Worm (Caenorhabditis elegans) whole organism, young adult: ENCODE data around the gene lin-18.

Experiments used
- B0261.1 ChIP-seq: sonication (generic microtip); optimal IDR thresholded peaks from 2 replicates; lab custom pipeline; 2016; ENCODE audit warnings: mild to moderate bottlenecking, missing genetic modification characterization, moderate library complexity, missing compliant biosample characterization
- B0336.3 ChIP-seq: fragments of 200-800 bp; sonication (Bioruptor generic); IDR thresholded peaks from 2 replicates; pipeline ENCODE4 v1.3.6; 2022; ENCODE audit warnings: missing genetic modification characterization, missing compliant biosample characterization
- F22D6.2 ChIP-seq: sonication (generic microtip); optimal IDR thresholded peaks from 2 replicates; lab custom pipeline; 2016; ENCODE audit warnings: mild to moderate bottlenecking, missing genetic modification characterization, missing compliant biosample characterization
- F23B12.7 ChIP-seq: sonication (generic microtip); optimal IDR thresholded peaks from 2 replicates; lab custom pipeline; 2017; ENCODE audit warnings: missing genetic modification characterization, mild to moderate bottlenecking, missing compliant biosample characterization, antibody characterized with exemption, moderate library complexity; ENCODE audit not compliant: insufficient read depth
- F49E8.2 ChIP-seq: sonication (generic microtip); optimal IDR thresholded peaks from 3 replicates; lab custom pipeline; 2017; ENCODE audit warnings: missing genetic modification characterization, mild to moderate bottlenecking, missing compliant biosample characterization, antibody characterized with exemption, moderate library complexity; ENCODE audit not compliant: insufficient read depth
- F52B5.7 ChIP-seq: sonication (generic microtip); optimal IDR thresholded peaks from 2 replicates; lab custom pipeline; 2016; ENCODE audit warnings: mild to moderate bottlenecking, missing genetic modification characterization, missing compliant biosample characterization
- K11D2.4 ChIP-seq: fragments of 200-800 bp; sonication (Bioruptor generic); IDR thresholded peaks from 2 replicates; pipeline ENCODE4 v1.3.6; 2022; ENCODE audit warnings: missing genetic modification reagents, missing genetic modification characterization, missing compliant biosample characterization
- K12H6.12 ChIP-seq: fragments of 200-800 bp; sonication (Bioruptor generic); optimal IDR thresholded peaks from 2 replicates; lab custom pipeline; 2018; ENCODE audit warnings: mild to moderate bottlenecking, missing genetic modification characterization, missing compliant biosample characterization
- akir-1 ChIP-seq: fragments of 200-800 bp; sonication (Bioruptor generic); optimal IDR thresholded peaks from 2 replicates; lab custom pipeline; 2018; ENCODE audit warnings: mild to moderate bottlenecking, missing genetic modification characterization, moderate library complexity, missing compliant biosample characterization
- aptf-2 ChIP-seq: fragments of 200-800 bp; sonication (Bioruptor generic); conservative IDR thresholded peaks from 2 replicates; pipeline ENCODE4 v1.3.6; 2022; ENCODE audit warnings: missing genetic modification reagents, missing genetic modification characterization, missing compliant biosample characterization
- aptf-3 ChIP-seq: fragments of 200-800 bp; sonication (Bioruptor generic); IDR thresholded peaks from 2 replicates; pipeline ENCODE4 v1.3.6; 2022; ENCODE audit warnings: missing genetic modification characterization, missing compliant biosample characterization
- athp-1 ChIP-seq: sonication (generic microtip); optimal IDR thresholded peaks from 2 replicates; lab custom pipeline; 2017; ENCODE audit warnings: mild to moderate bottlenecking, missing genetic modification characterization, missing compliant biosample characterization
- attf-5 ChIP-seq: fragments of 200-800 bp; sonication (Bioruptor generic); optimal IDR thresholded peaks from 2 replicates; lab custom pipeline; 2018; ENCODE audit warnings: mild to moderate bottlenecking, missing genetic modification characterization, missing compliant biosample characterization
- cebp-1 ChIP-seq, 2 experiments: fragments of 200-800 bp in 1 of 2; sonication (Bioruptor generic) in 1 of 2; sonication (generic microtip) in 1 of 2; IDR thresholded peaks in 1 of 2; optimal IDR thresholded peaks in 1 of 2; 2 replicates each; pipeline versions ENCODE4 v1.3.6 to Lab custom; 2017 to 2022; ENCODE audit warnings: missing compliant biosample characterization in 2 of 2, missing genetic modification characterization in 2 of 2, mild to moderate bottlenecking in 1 of 2, missing genetic modification reagents in 1 of 2, moderate library complexity in 1 of 2
- ceh-100 ChIP-seq: fragments of 200-800 bp; sonication (Bioruptor generic); IDR thresholded peaks from 2 replicates; pipeline ENCODE4 v1.3.6; 2022; ENCODE audit warnings: missing genetic modification reagents, missing genetic modification characterization, missing compliant biosample characterization
- ceh-27 ChIP-seq: fragments of 200-800 bp; sonication (Bioruptor generic); optimal IDR thresholded peaks from 2 replicates; lab custom pipeline; 2018; ENCODE audit warnings: mild to moderate bottlenecking, missing genetic modification characterization, moderate library complexity, missing compliant biosample characterization
- ceh-40 ChIP-seq: fragments of 200-800 bp; sonication (Bioruptor generic); IDR thresholded peaks from 2 replicates; pipeline ENCODE4 v1.3.6; 2022; ENCODE audit warnings: missing genetic modification characterization, missing compliant biosample characterization
- chd-7 ChIP-seq: sonication (generic microtip); optimal IDR thresholded peaks from 2 replicates; lab custom pipeline; 2016; ENCODE audit warnings: mild to moderate bottlenecking, missing genetic modification characterization, moderate library complexity, missing compliant biosample characterization
- dox-1 ChIP-seq: fragments of 200-800 bp; sonication (Bioruptor generic); IDR thresholded peaks from 2 replicates; pipeline ENCODE4 v1.3.6; 2022; ENCODE audit warnings: missing genetic modification reagents, missing genetic modification characterization, missing compliant biosample characterization
- dpl-1 ChIP-seq: fragments of 150-350 bp; optimal IDR thresholded peaks from 2 replicates; lab custom pipeline; 2014; ENCODE audit warnings: missing biosample characterization, missing genetic modification reagents, missing genetic modification characterization
- efl-1 ChIP-seq: fragments of 150-350 bp; optimal IDR thresholded peaks from 2 replicates; lab custom pipeline; 2014; ENCODE audit warnings: missing biosample characterization, missing genetic modification reagents, missing genetic modification characterization
- ekl-4 ChIP-seq: fragments of 200-800 bp; sonication (Bioruptor generic); IDR thresholded peaks from 2 replicates; pipeline ENCODE4 v1.3.6; 2022; ENCODE audit warnings: missing genetic modification reagents, missing genetic modification characterization, missing compliant biosample characterization
- ets-4 ChIP-seq: fragments of 200-800 bp; sonication (Bioruptor generic); optimal IDR thresholded peaks from 2 replicates; lab custom pipeline; 2018; ENCODE audit warnings: mild to moderate bottlenecking, missing genetic modification characterization, missing compliant biosample characterization
- fkh-3 ChIP-seq: sonication (generic microtip); optimal IDR thresholded peaks from 2 replicates; lab custom pipeline; 2016; ENCODE audit warnings: mild to moderate bottlenecking, missing genetic modification characterization, missing compliant biosample characterization
- hmg-20 ChIP-seq: fragments of 200-800 bp; sonication (Bioruptor generic); IDR thresholded peaks from 2 replicates; pipeline ENCODE4 v1.3.6; 2022; ENCODE audit warnings: missing genetic modification reagents, missing genetic modification characterization, missing compliant biosample characterization
- hrde-1 ChIP-seq: sonication (generic microtip); optimal IDR thresholded peaks from 2 replicates; lab custom pipeline; 2016; ENCODE audit warnings: missing genetic modification characterization, mild to moderate bottlenecking, missing compliant biosample characterization, moderate library complexity, missing genotype, missing genetic modification reagents, borderline replicate concordance
- lin-26 ChIP-seq: fragments of 200-800 bp; sonication (Bioruptor generic); IDR thresholded peaks from 2 replicates; pipeline ENCODE4 v1.3.6; 2022; ENCODE audit warnings: missing genetic modification reagents, missing genetic modification characterization, missing compliant biosample characterization
- lin-40 ChIP-seq: sonication (generic microtip); optimal IDR thresholded peaks from 2 replicates; lab custom pipeline; 2016; ENCODE audit warnings: missing genetic modification characterization, mild to moderate bottlenecking, missing compliant biosample characterization, missing genotype, missing genetic modification reagents
- madf-10 ChIP-seq: sonication (generic microtip); optimal IDR thresholded peaks from 2 replicates; lab custom pipeline; 2016; ENCODE audit warnings: mild to moderate bottlenecking, missing genetic modification characterization, missing compliant biosample characterization
- madf-8 ChIP-seq: fragments of 200-800 bp; sonication (Bioruptor generic); conservative IDR thresholded peaks from 2 replicates; pipeline ENCODE4 v1.3.6; 2022; ENCODE audit warnings: missing genetic modification reagents, missing genetic modification characterization, missing compliant biosample characterization
- mcd-1 ChIP-seq: fragments of 200-800 bp; sonication (Bioruptor generic); IDR thresholded peaks from 2 replicates; pipeline ENCODE4 v1.3.6; 2022; ENCODE audit warnings: missing genetic modification reagents, missing genetic modification characterization, missing compliant biosample characterization
- mes-4 ChIP-seq: sonication (generic microtip); optimal IDR thresholded peaks from 2 replicates; lab custom pipeline; 2016; ENCODE audit warnings: missing genotype, missing genetic modification characterization, missing compliant biosample characterization
- nfya-2 ChIP-seq: fragments of 200-800 bp; sonication (Bioruptor generic); IDR thresholded peaks from 2 replicates; pipeline ENCODE4 v1.3.6; 2022; ENCODE audit warnings: missing genetic modification reagents, missing genetic modification characterization, missing compliant biosample characterization
- nhr-179 ChIP-seq: sonication (generic microtip); optimal IDR thresholded peaks from 2 replicates; lab custom pipeline; 2016; ENCODE audit warnings: mild to moderate bottlenecking, missing genetic modification characterization, missing compliant biosample characterization
- nhr-27 ChIP-seq: fragments of 200-800 bp; sonication (Bioruptor generic); optimal IDR thresholded peaks from 2 replicates; lab custom pipeline; 2018; ENCODE audit warnings: mild to moderate bottlenecking, missing genetic modification characterization, moderate library complexity, missing compliant biosample characterization
- nhr-80 ChIP-seq: sonication (generic microtip); optimal IDR thresholded peaks from 2 replicates; lab custom pipeline; 2016; ENCODE audit warnings: missing genetic modification characterization, missing compliant biosample characterization
- rpc-1 ChIP-seq, 2 experiments: fragments of 150-350 bp in 1 of 2; sonication (generic microtip) in 1 of 2; optimal IDR thresholded peaks; 2 replicates each; lab custom pipeline; 2014 to 2018; ENCODE audit warnings: missing biosample characterization in 1 of 2, missing genetic modification characterization in 1 of 2, missing genetic modification reagents in 1 of 2, missing genotype in 1 of 2
- snpc-1.1 ChIP-seq: sonication (generic microtip); optimal IDR thresholded peaks from 2 replicates; lab custom pipeline; 2017; ENCODE audit warnings: missing genetic modification characterization, mild to moderate bottlenecking, missing compliant biosample characterization, antibody characterized with exemption, moderate library complexity, missing genotype, missing genetic modification reagents; ENCODE audit not compliant: insufficient read depth
- snpc-4 ChIP-seq, 5 experiments: fragments of 150-350 bp in 1 of 5; sonication (generic microtip) in 4 of 5; optimal IDR thresholded peaks; 2 replicates each; lab custom pipeline; 2014 to 2018; ENCODE audit warnings: missing genetic modification characterization in 5 of 5, missing biosample characterization in 3 of 5, antibody characterized with exemption in 2 of 5, mild to moderate bottlenecking in 2 of 5, missing compliant biosample characterization in 2 of 5, missing genotype in 2 of 5, moderate library complexity in 2 of 5, missing genetic modification reagents in 1 of 5
- tbx-9 ChIP-seq: sonication (generic microtip); optimal IDR thresholded peaks from 2 replicates; lab custom pipeline; 2016; ENCODE audit warnings: borderline replicate concordance, missing genetic modification characterization, inconsistent platforms, missing compliant biosample characterization
- unc-130 ChIP-seq: sonication (generic microtip); optimal IDR thresholded peaks from 2 replicates; lab custom pipeline; 2016; ENCODE audit warnings: missing genetic modification reagents, missing genetic modification characterization, missing compliant biosample characterization
- xnd-1 ChIP-seq: sonication (generic microtip); optimal IDR thresholded peaks from 2 replicates; lab custom pipeline; 2016; ENCODE audit warnings: missing genotype, missing genetic modification reagents, missing genetic modification characterization, missing compliant biosample characterization
- zfh-2 ChIP-seq: fragments of 200-800 bp; sonication (Bioruptor generic); conservative IDR thresholded peaks from 2 replicates; pipeline ENCODE4 v1.3.6; 2022; ENCODE audit warnings: missing genetic modification reagents, missing genetic modification characterization, missing compliant biosample characterization
- zim-3 ChIP-seq: sonication (generic microtip); optimal IDR thresholded peaks from 2 replicates; lab custom pipeline; 2017; ENCODE audit warnings: mild to moderate bottlenecking, missing genetic modification characterization, moderate library complexity, missing compliant biosample characterization
- ztf-18 ChIP-seq: sonication (generic microtip); optimal IDR thresholded peaks from 2 replicates; lab custom pipeline; 2016; ENCODE audit warnings: missing genotype, mild to moderate bottlenecking, missing genetic modification characterization, missing compliant biosample characterization
- ztf-22 ChIP-seq: fragments of 200-800 bp; sonication (Bioruptor generic); optimal IDR thresholded peaks from 2 replicates; lab custom pipeline; 2018; ENCODE audit warnings: mild to moderate bottlenecking, missing genetic modification characterization, moderate library complexity, missing compliant biosample characterization
- ztf-28 ChIP-seq: fragments of 200-800 bp; sonication (Bioruptor generic); IDR thresholded peaks from 2 replicates; pipeline ENCODE4 v1.3.6; 2022; ENCODE audit warnings: missing genetic modification reagents, missing genetic modification characterization, missing compliant biosample characterization

lin-18 gene

DNA sequence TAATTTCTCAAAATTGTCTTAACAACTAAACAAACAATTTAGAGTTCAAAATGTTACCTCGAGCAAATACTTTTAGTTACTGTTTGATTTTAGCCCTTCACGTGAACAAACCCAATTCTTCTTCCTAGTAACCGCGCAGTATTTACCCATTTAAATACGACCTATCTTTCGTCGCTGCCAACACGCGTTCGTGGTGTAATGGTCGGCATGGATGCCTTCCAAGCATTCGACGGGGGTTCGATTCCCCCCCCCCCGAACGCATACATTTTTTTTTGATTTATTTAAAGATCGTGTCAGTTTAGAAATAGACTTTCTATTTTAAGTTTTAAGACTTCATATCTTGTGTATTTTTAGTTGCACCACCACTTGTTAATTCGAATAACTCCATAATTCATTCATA, 36.1 kb downstream of the lin-18 start:
- TF ChIP-seq ztf-18 (tag; lab: Kevin White, UChicago) (no peak), nfya-2 (GFP tag; lab: Robert Waterston, UW) (no peak), zfh-2 (GFP tag; lab: Robert Waterston, UW) (no peak), dpl-1 (no peak), B0336.3 (GFP tag; lab: Robert Waterston, UW) (no peak), mes-4 (tag; lab: Kevin White, UChicago) (no peak), ztf-28 (GFP tag; lab: Robert Waterston, UW) (no peak), cebp-1 (GFP tag; IDR thresholded peaks at IDR 0.05; lab: Robert Waterston, UW) (0 out of 2 replicates have a peak, but pooled peaks have one; percentile 10), cebp-1 (tag; optimal IDR thresholded peaks at IDR 0.05; lab: Kevin White, UChicago) (peak; percentile 45), rpc-1 (optimal IDR thresholded peaks at IDR 0.05; lab: Kevin White, UChicago) (peak; percentile 73), rpc-1 (tag; optimal IDR thresholded peaks at IDR 0.05; lab: Kevin White, UChicago) (peak; percentile 82), attf-5 (GFP tag; lab: Kevin White, UChicago) (peak; percentile 14), ekl-4 (GFP tag; lab: Robert Waterston, UW) (no peak), aptf-2 (GFP tag; lab: Robert Waterston, UW) (no peak), xnd-1 (tag; lab: Kevin White, UChicago) (no peak), fkh-3 (no peak), nhr-179 (tag; lab: Kevin White, UChicago) (no peak), tbx-9 (no peak), ets-4 (GFP tag; lab: Kevin White, UChicago) (no peak), athp-1 (tag; lab: Kevin White, UChicago) (no peak), nhr-80 (tag; lab: Kevin White, UChicago) (no peak), unc-130 (GFP tag; lab: Kevin White, UChicago) (no peak), ceh-27 (GFP tag; lab: Kevin White, UChicago) (peak; percentile 19), F23B12.7 (tag; lab: Kevin White, UChicago) (no peak), ceh-40 (GFP tag; lab: Robert Waterston, UW) (no peak), snpc-1.1 (no peak), F49E8.2 (no peak), chd-7 (peak; percentile 32), B0261.1 (tag; lab: Kevin White, UChicago) (peak; percentile 78), lin-26 (peak; percentile 80), aptf-3 (GFP tag; lab: Robert Waterston, UW) (no peak), nhr-27 (tag; lab: Kevin White, UChicago) (no peak), akir-1 (GFP tag; lab: Kevin White, UChicago) (no peak), madf-8 (GFP tag; lab: Robert Waterston, UW) (no peak), zim-3 (tag; lab: Kevin White, UChicago) (peak; percentile 64), K11D2.4 (GFP tag; lab: Robert Waterston, UW) (no peak), K12H6.12 (tag; lab: Kevin White, UChicago) (no peak), madf-10 (tag; lab: Kevin White, UChicago) (peak; percentile 15), ceh-100 (GFP tag; lab: Robert Waterston, UW) (peak; percentile 36; the same call in 1 of the 2 replicates), hrde-1 (no peak), mcd-1 (GFP tag; lab: Robert Waterston, UW) (no peak), dox-1 (GFP tag; lab: Robert Waterston, UW) (no peak), F52B5.7 (tag; lab: Kevin White, UChicago) (no peak), lin-40 (tag; lab: Kevin White, UChicago) (peak; percentile 5), snpc-4 (GFP tag; optimal IDR thresholded peaks at IDR 0.05; lab: Kevin White, UChicago) (peak; percentile 30), snpc-4 (tag; optimal IDR thresholded peaks at IDR 0.05; lab: Kevin White, UChicago) (peak in 1 of 4 experiments; percentile 46), efl-1 (GFP tag; lab: Kevin White, UChicago) (no peak), ztf-22 (GFP tag; lab: Kevin White, UChicago) (no peak), hmg-20 (GFP tag; lab: Robert Waterston, UW) (no peak), F22D6.2 (no peak)
